Fruit fly (Drosophila melanogaster) whole organism, adult: Measurements from ENCODE around the gene CG2816.

Experiments used
- CG11617 ChIP-seq: fragments of 200-800 bp; sonication (Bioruptor generic); optimal IDR thresholded peaks from 2 replicates; lab custom pipeline; 2017; ENCODE audit warnings: mild to moderate bottlenecking, missing biosample characterization, missing genetic modification reagents, missing genetic modification characterization
- CG12768 ChIP-seq: fragments of 200-800 bp; sonication (Bioruptor generic); optimal IDR thresholded peaks from 2 replicates; lab custom pipeline; 2017; ENCODE audit warnings: missing biosample characterization, missing genetic modification characterization, mild to moderate bottlenecking, moderate library complexity, missing genetic modification reagents
- CG14711 ChIP-seq: fragments of 200-800 bp; sonication (Bioruptor generic); optimal IDR thresholded peaks from 2 replicates; lab custom pipeline; 2018; ENCODE audit warnings: missing biosample characterization, mild to moderate bottlenecking, missing genetic modification characterization, moderate library complexity
- CG1620 ChIP-seq: fragments of 200-800 bp; sonication (Bioruptor generic); optimal IDR thresholded peaks from 2 replicates; lab custom pipeline; 2016; ENCODE audit warnings: missing biosample characterization, missing genetic modification characterization
- CG33017 ChIP-seq: fragments of 200-800 bp; sonication (Bioruptor generic); optimal IDR thresholded peaks from 2 replicates; lab custom pipeline; 2018; ENCODE audit warnings: missing biosample characterization, mild to moderate bottlenecking, missing genetic modification characterization, moderate library complexity
- CG5204 ChIP-seq: fragments of 200-800 bp; sonication (Bioruptor generic); optimal IDR thresholded peaks from 2 replicates; lab custom pipeline; 2016; ENCODE audit warnings: missing biosample characterization, missing genetic modification characterization
- CG7045 ChIP-seq: fragments of 200-800 bp; sonication (Bioruptor generic); optimal IDR thresholded peaks from 2 replicates; lab custom pipeline; 2017; ENCODE audit warnings: missing biosample characterization, mild to moderate bottlenecking, missing genetic modification characterization
- CG7101 ChIP-seq: fragments of 200-800 bp; sonication (Bioruptor generic); optimal IDR thresholded peaks from 2 replicates; lab custom pipeline; 2018; ENCODE audit warnings: missing biosample characterization, mild to moderate bottlenecking, missing genetic modification characterization, moderate library complexity
- Clk ChIP-seq: fragments of 200-800 bp; sonication (Bioruptor generic); optimal IDR thresholded peaks from 2 replicates; lab custom pipeline; 2017; ENCODE audit warnings: missing biosample characterization, missing genetic modification characterization
- Crg-1 ChIP-seq: fragments of 200-800 bp; sonication (Bioruptor generic); optimal IDR thresholded peaks from 2 replicates; lab custom pipeline; 2016; ENCODE audit warnings: missing biosample characterization, missing genetic modification characterization
- Hr96 ChIP-seq: fragments of 200-800 bp; sonication (Bioruptor generic); optimal IDR thresholded peaks from 2 replicates; lab custom pipeline; 2016; ENCODE audit warnings: missing biosample characterization, missing genetic modification characterization
- Mnt ChIP-seq: fragments of 200-800 bp; sonication (Bioruptor generic); optimal IDR thresholded peaks from 2 replicates; lab custom pipeline; 2016; ENCODE audit warnings: missing biosample characterization, mild to moderate bottlenecking, missing genetic modification characterization
- bab1 ChIP-seq: fragments of 200-800 bp; sonication (Bioruptor generic); optimal IDR thresholded peaks from 3 replicates; lab custom pipeline; 2019; ENCODE audit warnings: missing biosample characterization, mild to moderate bottlenecking, missing genetic modification characterization, moderate library complexity
- cic ChIP-seq: fragments of 200-800 bp; sonication (Bioruptor generic); optimal IDR thresholded peaks from 2 replicates; lab custom pipeline; 2017; ENCODE audit warnings: missing biosample characterization, mild to moderate bottlenecking, missing genetic modification characterization, moderate library complexity
- cnc ChIP-seq, 2 experiments: fragments of >200 bp; optimal IDR thresholded peaks; 2 replicates each; lab custom pipeline; 2017
- kay ChIP-seq: fragments of 200-800 bp; sonication (Bioruptor generic); peaks from one replicate; lab custom pipeline; 2016; ENCODE audit warnings: missing biosample characterization, missing genetic modification characterization, borderline replicate concordance
- ovo ChIP-seq: fragments of 200-800 bp; sonication (Bioruptor generic); optimal IDR thresholded peaks from 2 replicates; lab custom pipeline; 2016; ENCODE audit warnings: missing biosample characterization, missing genetic modification characterization
- pad ChIP-seq: fragments of 200-800 bp; sonication (Bioruptor generic); optimal IDR thresholded peaks from 3 replicates; lab custom pipeline; 2017; ENCODE audit warnings: missing biosample characterization, missing genetic modification characterization, mild to moderate bottlenecking, moderate library complexity, missing genetic modification reagents
- tj ChIP-seq: fragments of 200-800 bp; sonication (Bioruptor generic); optimal IDR thresholded peaks from 3 replicates; lab custom pipeline; 2017; ENCODE audit warnings: missing biosample characterization, mild to moderate bottlenecking, missing genetic modification characterization, moderate library complexity
- toe ChIP-seq: fragments of 200-800 bp; sonication (Bioruptor generic); optimal IDR thresholded peaks from 2 replicates; lab custom pipeline; 2016; ENCODE audit warnings: missing biosample characterization, missing genetic modification characterization

Gene CG2816

DNA sequence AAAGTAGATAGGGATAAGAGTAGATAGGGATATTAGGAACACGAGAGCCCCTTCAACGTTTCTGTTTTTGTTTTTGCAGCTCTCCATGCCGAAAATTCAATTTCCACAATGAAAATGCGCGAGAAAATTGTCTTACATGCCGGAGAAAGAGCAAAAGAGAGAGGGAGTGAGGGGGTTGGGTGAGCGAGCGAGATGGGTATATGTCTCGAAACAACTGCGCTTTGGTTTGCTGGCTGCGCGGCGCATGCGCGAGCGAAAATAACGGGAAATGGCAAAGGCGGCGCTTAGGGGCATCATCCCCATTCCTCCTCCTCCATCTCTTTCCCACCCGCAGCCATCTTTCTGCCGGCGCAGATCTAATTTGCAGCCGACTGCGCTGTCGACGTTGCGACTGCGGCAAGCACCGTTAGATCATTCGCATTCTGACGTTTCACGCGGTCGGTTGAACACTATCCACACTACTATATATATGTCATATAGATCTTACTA lies 41.1 kb upstream of the CG2816 start, which contains the start of gene Drgx:
TSS of gene Drgx (plus strand) at position 439 of the 489 bp plus-strand sequence.
- TF ChIP-seq Hr96 (no peak), CG12768 (GFP tag; lab: Kevin White, UChicago) (no peak), CG14711 (tag; lab: Kevin White, UChicago) (no peak), Mnt (GFP tag; lab: Kevin White, UChicago) (no peak), pad (GFP tag; lab: Kevin White, UChicago) (peak; percentile 97), toe (GFP tag; lab: Kevin White, UChicago) (no peak), CG7045 (GFP tag; lab: Kevin White, UChicago) (no peak), ovo (peak; percentile 46), CG1620 (GFP tag; lab: Kevin White, UChicago) (no peak)

- TF ChIP-seq cnc (optimal IDR thresholded peaks at IDR 0.05; lab: Kevin White, UChicago) = no peak
- TF ChIP-seq Hr96 = no peak
- TF ChIP-seq CG11617 = no peak
- no peak for TF ChIP-seq tj
- TF ChIP-seq CG33017 (tag; lab: Kevin White, UChicago) = no peak
- no peak for TF ChIP-seq ovo
- no peak for TF ChIP-seq Crg-1 (GFP tag; lab: Kevin White, UChicago)
- TF ChIP-seq Mnt (GFP tag; lab: Kevin White, UChicago) = no peak
- no peak for TF ChIP-seq CG12768 (GFP tag; lab: Kevin White, UChicago)
- TF ChIP-seq toe (GFP tag; lab: Kevin White, UChicago) = no peak
- TF ChIP-seq CG1620 (GFP tag; lab: Kevin White, UChicago) = no peak
- no peak for TF ChIP-seq kay (GFP tag; lab: Kevin White, UChicago)
- no peak for TF ChIP-seq CG7101 (tag; lab: Kevin White, UChicago)
These were observed 35.0 kb upstream of the CG2816 start, which contains the start of gene Sfp24Ba for dm6 chr2L:3668451-3668850. Gene Sfp24Ba, minus strand, starts transcription at chr2L:3668551.

DNA sequence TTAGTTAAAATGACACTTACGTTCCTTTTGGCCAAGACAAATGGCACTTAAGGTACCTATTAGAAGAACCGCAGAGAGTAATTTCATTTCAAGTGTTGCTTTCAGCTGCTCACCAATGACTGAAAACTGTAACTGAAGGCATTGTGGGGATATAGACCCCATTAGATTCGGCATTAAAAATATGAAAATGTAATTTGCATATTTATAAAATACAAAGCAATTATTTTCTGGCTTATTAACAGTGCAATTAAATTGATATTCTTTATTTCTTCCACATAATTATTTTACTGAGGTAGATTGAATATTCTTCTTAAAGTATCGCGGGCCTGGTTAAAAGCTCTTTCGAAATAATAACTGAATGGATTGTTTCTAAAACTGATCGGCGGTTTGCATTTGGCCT lies 34.4 kb upstream of the CG2816 start, which contains the start of gene Sfp24Bd:
TSS of gene Sfp24Bd (minus strand) at position 101 of the 400 bp plus-strand sequence.
- no peak for TF ChIP-seq tj
- TF ChIP-seq CG14711 (tag; lab: Kevin White, UChicago) = no peak

- TF ChIP-seq CG33017 (tag; lab: Kevin White, UChicago) = no peak
- no peak for TF ChIP-seq CG5204 (GFP tag; lab: Kevin White, UChicago)
- TF ChIP-seq CG11617 = no peak
- TF ChIP-seq CG7045 (GFP tag; lab: Kevin White, UChicago) = no peak
- no peak for TF ChIP-seq CG1620 (GFP tag; lab: Kevin White, UChicago)
- TF ChIP-seq Mnt (GFP tag; lab: Kevin White, UChicago) = no peak
- TF ChIP-seq ovo = no peak
- TF ChIP-seq Crg-1 (GFP tag; lab: Kevin White, UChicago) = no peak
- TF ChIP-seq tj = no peak
- no peak for TF ChIP-seq toe (GFP tag; lab: Kevin White, UChicago)
These were observed 33.8 kb upstream of the CG2816 start, which contains the start of gene Sfp24Bb for dm6 chr2L:3669675-3670074. Gene Sfp24Bb, minus strand, starts transcription at chr2L:3669775.

- TF ChIP-seq tj = no peak
- TF ChIP-seq CG14711 (tag; lab: Kevin White, UChicago) = no peak
- no peak for TF ChIP-seq CG12768 (GFP tag; lab: Kevin White, UChicago)
- TF ChIP-seq cnc (optimal IDR thresholded peaks at IDR 0.05; lab: Kevin White, UChicago) = no peak
- no peak for TF ChIP-seq CG7101 (tag; lab: Kevin White, UChicago)
- TF ChIP-seq bab1 (GFP tag; lab: Kevin White, UChicago) = no peak
- no peak for TF ChIP-seq Clk (GFP tag; lab: Kevin White, UChicago)
- no peak for TF ChIP-seq pad (GFP tag; lab: Kevin White, UChicago)
- TF ChIP-seq Mnt (GFP tag; lab: Kevin White, UChicago) = no peak
- no peak for TF ChIP-seq CG33017 (tag; lab: Kevin White, UChicago)
- TF ChIP-seq CG5204 (GFP tag; lab: Kevin White, UChicago) = no peak
- TF ChIP-seq Crg-1 (GFP tag; lab: Kevin White, UChicago) = no peak
- TF ChIP-seq CG1620 (GFP tag; lab: Kevin White, UChicago) = no peak
- no peak for TF ChIP-seq cic (GFP tag; lab: Kevin White, UChicago)
- TF ChIP-seq CG7045 (GFP tag; lab: Kevin White, UChicago) = no peak
- no peak for TF ChIP-seq Hr96
- no peak for TF ChIP-seq toe (GFP tag; lab: Kevin White, UChicago)
- TF ChIP-seq ovo = no peak
- TF ChIP-seq CG11617 = no peak
These were observed 33.0 kb upstream of the CG2816 start, which contains the start of gene Sfp24Bc for dm6 chr2L:3670481-3670880. Gene Sfp24Bc, minus strand, starts transcription at chr2L:3670581.

DNA sequence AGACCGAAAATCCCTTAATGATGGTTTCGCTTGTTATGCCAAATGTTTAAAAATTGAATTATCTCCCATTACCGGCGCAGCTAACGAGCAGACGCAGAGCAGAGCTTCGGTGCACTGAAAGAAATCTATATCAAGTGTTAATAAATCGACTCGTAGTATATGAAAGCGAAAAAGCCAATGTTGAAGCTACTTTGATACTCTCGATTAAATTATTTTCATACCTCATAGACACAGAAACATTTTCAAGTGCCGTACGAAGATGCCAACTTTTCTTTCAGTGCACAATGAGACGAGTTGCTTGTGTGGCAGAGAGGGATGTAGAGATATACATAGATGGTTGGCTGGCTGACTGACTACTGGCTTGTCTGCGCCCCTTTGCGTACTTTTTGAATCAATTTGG lies 27.7 kb upstream of the CG2816 start:
- TF ChIP-seq Mnt (GFP tag; lab: Kevin White, UChicago) (no peak), CG11617 (no peak), Clk (GFP tag; lab: Kevin White, UChicago) (no peak), CG7101 (tag; lab: Kevin White, UChicago) (no peak), Crg-1 (GFP tag; lab: Kevin White, UChicago) (no peak), bab1 (GFP tag; lab: Kevin White, UChicago) (no peak), tj (no peak), cic (GFP tag; lab: Kevin White, UChicago) (no peak), kay (GFP tag; lab: Kevin White, UChicago) (no peak), CG1620 (GFP tag; lab: Kevin White, UChicago) (no peak), pad (GFP tag; lab: Kevin White, UChicago) (no peak), toe (GFP tag; lab: Kevin White, UChicago) (no peak), ovo (no peak), CG33017 (tag; lab: Kevin White, UChicago) (no peak), CG12768 (GFP tag; lab: Kevin White, UChicago) (no peak)
